Fruit fly (Drosophila melanogaster) whole organism, adult: ENCODE results near the gene CG12084.

Experiments used
- CG12768 ChIP-seq: fragments of 200-800 bp; sonication (Bioruptor generic); optimal IDR thresholded peaks from 2 replicates; lab custom pipeline; 2017; ENCODE audit warnings: missing biosample characterization, missing genetic modification characterization, mild to moderate bottlenecking, moderate library complexity, missing genetic modification reagents
- CG1620 ChIP-seq: fragments of 200-800 bp; sonication (Bioruptor generic); optimal IDR thresholded peaks from 2 replicates; lab custom pipeline; 2016; ENCODE audit warnings: missing biosample characterization, missing genetic modification characterization
- CG33017 ChIP-seq: fragments of 200-800 bp; sonication (Bioruptor generic); optimal IDR thresholded peaks from 2 replicates; lab custom pipeline; 2018; ENCODE audit warnings: missing biosample characterization, mild to moderate bottlenecking, missing genetic modification characterization, moderate library complexity
- CG7101 ChIP-seq: fragments of 200-800 bp; sonication (Bioruptor generic); optimal IDR thresholded peaks from 2 replicates; lab custom pipeline; 2018; ENCODE audit warnings: missing biosample characterization, mild to moderate bottlenecking, missing genetic modification characterization, moderate library complexity
- Clk ChIP-seq: fragments of 200-800 bp; sonication (Bioruptor generic); optimal IDR thresholded peaks from 2 replicates; lab custom pipeline; 2017; ENCODE audit warnings: missing biosample characterization, missing genetic modification characterization
- Hr96 ChIP-seq: fragments of 200-800 bp; sonication (Bioruptor generic); optimal IDR thresholded peaks from 2 replicates; lab custom pipeline; 2016; ENCODE audit warnings: missing biosample characterization, missing genetic modification characterization
- bab1 ChIP-seq: fragments of 200-800 bp; sonication (Bioruptor generic); optimal IDR thresholded peaks from 3 replicates; lab custom pipeline; 2019; ENCODE audit warnings: missing biosample characterization, mild to moderate bottlenecking, missing genetic modification characterization, moderate library complexity
- cic ChIP-seq: fragments of 200-800 bp; sonication (Bioruptor generic); optimal IDR thresholded peaks from 2 replicates; lab custom pipeline; 2017; ENCODE audit warnings: missing biosample characterization, mild to moderate bottlenecking, missing genetic modification characterization, moderate library complexity
- kay ChIP-seq: fragments of 200-800 bp; sonication (Bioruptor generic); peaks from one replicate; lab custom pipeline; 2016; ENCODE audit warnings: missing biosample characterization, missing genetic modification characterization, borderline replicate concordance
- pad ChIP-seq: fragments of 200-800 bp; sonication (Bioruptor generic); optimal IDR thresholded peaks from 3 replicates; lab custom pipeline; 2017; ENCODE audit warnings: missing biosample characterization, missing genetic modification characterization, mild to moderate bottlenecking, moderate library complexity, missing genetic modification reagents
- toe ChIP-seq: fragments of 200-800 bp; sonication (Bioruptor generic); optimal IDR thresholded peaks from 2 replicates; lab custom pipeline; 2016; ENCODE audit warnings: missing biosample characterization, missing genetic modification characterization

DNA sequence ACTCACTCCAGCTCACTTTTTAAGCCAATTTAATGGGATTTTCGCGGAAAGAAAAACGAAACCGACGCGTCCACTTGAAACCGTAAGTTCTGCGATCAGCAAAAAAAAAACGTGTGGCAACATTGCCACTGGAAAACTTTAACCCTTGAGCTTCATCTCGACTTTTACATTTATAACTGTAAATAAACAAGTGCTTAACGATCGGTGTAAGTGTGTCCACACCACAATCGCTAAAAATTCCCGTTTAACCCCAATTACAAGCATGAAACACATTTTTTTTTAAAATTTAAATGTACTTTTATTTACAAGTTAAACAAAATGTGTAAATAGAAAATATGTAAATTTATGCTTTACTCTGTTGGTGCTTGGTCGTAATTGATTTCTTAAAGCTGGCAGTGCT lies 21.3 kb downstream of the CG12084 start, which contains the start of gene Ptp61F:
- TF ChIP-seq toe (GFP tag; lab: Kevin White, UChicago), result no peak
- TF ChIP-seq bab1 (GFP tag; lab: Kevin White, UChicago), result no peak
- TF ChIP-seq CG1620 (GFP tag; lab: Kevin White, UChicago), result no peak
- no peak for TF ChIP-seq Hr96
- no peak for TF ChIP-seq CG33017 (tag; lab: Kevin White, UChicago)
- no peak for TF ChIP-seq CG12768
- no peak for TF ChIP-seq kay (GFP tag; lab: Kevin White, UChicago)
- no peak for TF ChIP-seq CG7101
- no peak for TF ChIP-seq cic (GFP tag; lab: Kevin White, UChicago)
- no peak for TF ChIP-seq pad
- TF ChIP-seq Clk, result no peak
